Fruit fly (Drosophila melanogaster) whole organism, embryonic: ENCODE results near the gene ppk13.

Experiments used
- Abd-B ChIP-seq: fragments of 200-800 bp; sonication (Bioruptor generic); optimal IDR thresholded peaks from 2 replicates; lab custom pipeline; 2018; ENCODE audit warnings: missing biosample characterization, mild to moderate bottlenecking, missing genetic modification characterization, moderate library complexity
- Ada2b ChIP-seq: fragments of 200-800 bp; sonication (Bioruptor generic); IDR thresholded peaks from 2 replicates; pipeline ENCODE4 v1.3.6; 2022; ENCODE audit warnings: missing biosample characterization, missing genetic modification characterization
- Atf6 ChIP-seq: fragments of 200-800 bp; sonication (Bioruptor generic); IDR thresholded peaks from 2 replicates; pipeline ENCODE4 v1.3.6; 2022; ENCODE audit warnings: missing biosample characterization, missing genetic modification characterization
- Bdp1 ChIP-seq: fragments of 200-800 bp; sonication (Bioruptor generic); optimal IDR thresholded peaks from 3 replicates; lab custom pipeline; 2016; ENCODE audit warnings: missing biosample characterization, missing genetic modification characterization
- Blimp-1 ChIP-seq: fragments of 200-800 bp; sonication (Bioruptor generic); optimal IDR thresholded peaks from 3 replicates; lab custom pipeline; 2018; ENCODE audit warnings: missing biosample characterization, missing genetic modification characterization, mild to moderate bottlenecking, moderate library complexity, missing genetic modification reagents
- BtbVII ChIP-seq: fragments of 200-800 bp; sonication (Bioruptor generic); optimal IDR thresholded peaks from 3 replicates; lab custom pipeline; 2017; ENCODE audit warnings: missing biosample characterization, mild to moderate bottlenecking, missing genetic modification characterization
- CG1024 ChIP-seq: fragments of 200-800 bp; sonication (Bioruptor generic); IDR thresholded peaks from 2 replicates; pipeline ENCODE4 v1.3.6; 2022; ENCODE audit warnings: missing biosample characterization, missing genetic modification characterization
- CG10565 ChIP-seq: fragments of 200-800 bp; sonication (Bioruptor generic); optimal IDR thresholded peaks from 3 replicates; lab custom pipeline; 2016; ENCODE audit warnings: missing biosample characterization, mild to moderate bottlenecking, missing genetic modification characterization
- CG10654 ChIP-seq: fragments of 200-800 bp; sonication (Bioruptor generic); optimal IDR thresholded peaks from 2 replicates; lab custom pipeline; 2016; ENCODE audit warnings: missing biosample characterization, missing genetic modification characterization
- CG10959 ChIP-seq: fragments of 200-800 bp; sonication (Bioruptor generic); IDR thresholded peaks from 2 replicates; pipeline ENCODE4 v1.3.6; 2022; ENCODE audit warnings: missing biosample characterization, missing genetic modification characterization
- CG11093 ChIP-seq: fragments of 200-800 bp; sonication (Bioruptor generic); IDR thresholded peaks from 3 replicates; pipeline ENCODE4 v1.3.6; 2022; ENCODE audit warnings: missing biosample characterization, missing genetic modification characterization
- CG12071 ChIP-seq: fragments of 200-800 bp; sonication (Bioruptor generic); optimal IDR thresholded peaks from 3 replicates; lab custom pipeline; 2018; ENCODE audit warnings: missing biosample characterization, mild to moderate bottlenecking, missing genetic modification characterization
- CG13775 ChIP-seq: fragments of 200-800 bp; sonication (Bioruptor generic); optimal IDR thresholded peaks from 3 replicates; lab custom pipeline; 2017; ENCODE audit warnings: missing biosample characterization, mild to moderate bottlenecking, missing genetic modification characterization
- CG1529 ChIP-seq: fragments of 200-800 bp; sonication (Bioruptor generic); optimal IDR thresholded peaks from 3 replicates; lab custom pipeline; 2018; ENCODE audit warnings: missing biosample characterization, missing genetic modification characterization
- CG18619 ChIP-seq: fragments of 200-800 bp; sonication (Bioruptor generic); optimal IDR thresholded peaks from 3 replicates; lab custom pipeline; 2017; ENCODE audit warnings: missing biosample characterization, mild to moderate bottlenecking, missing genetic modification characterization
- CG2875 ChIP-seq: fragments of 200-800 bp; sonication (Bioruptor generic); optimal IDR thresholded peaks from 2 replicates; lab custom pipeline; 2017; ENCODE audit warnings: missing biosample characterization, mild to moderate bottlenecking, missing genetic modification characterization, missing genetic modification reagents
- CG2889 ChIP-seq: fragments of 200-800 bp; sonication (Bioruptor generic); IDR thresholded peaks from 3 replicates; pipeline ENCODE4 v1.3.6; 2022; ENCODE audit warnings: missing biosample characterization, missing genetic modification characterization
- CG31441 ChIP-seq: fragments of 200-800 bp; sonication (Bioruptor generic); IDR thresholded peaks from 2 replicates; pipeline ENCODE4 v1.3.6; 2022; ENCODE audit warnings: missing biosample characterization, missing genetic modification characterization
- CG34224 ChIP-seq: fragments of 200-800 bp; sonication (Bioruptor generic); IDR thresholded peaks from 3 replicates; pipeline ENCODE4 v1.3.6; 2022; ENCODE audit warnings: missing biosample characterization, missing genetic modification characterization; ENCODE audit not compliant: partially characterized antibody
- CG4820 ChIP-seq: fragments of 200-800 bp; sonication (Bioruptor generic); optimal IDR thresholded peaks from 3 replicates; lab custom pipeline; 2016; ENCODE audit warnings: missing biosample characterization, missing genetic modification characterization
- CG4854 ChIP-seq: fragments of 200-800 bp; sonication (Bioruptor generic); optimal IDR thresholded peaks from 2 replicates; lab custom pipeline; 2016; ENCODE audit warnings: missing biosample characterization, missing genetic modification characterization, inconsistent platforms
- CG5245 ChIP-seq: fragments of 200-800 bp; sonication (Bioruptor generic); optimal IDR thresholded peaks from 3 replicates; lab custom pipeline; 2016; ENCODE audit warnings: missing biosample characterization, missing genetic modification characterization
- CG7271 ChIP-seq: fragments of 200-800 bp; sonication (Bioruptor generic); optimal IDR thresholded peaks from 2 replicates; lab custom pipeline; 2018; ENCODE audit warnings: missing biosample characterization, mild to moderate bottlenecking, missing genetic modification characterization, moderate library complexity
- CG9797 ChIP-seq: fragments of 200-800 bp; sonication (Bioruptor generic); optimal IDR thresholded peaks from 3 replicates; lab custom pipeline; 2018; ENCODE audit warnings: missing biosample characterization, mild to moderate bottlenecking, missing genetic modification characterization
- Chrac-16 ChIP-seq: fragments of 200-800 bp; sonication (Bioruptor generic); optimal IDR thresholded peaks from 3 replicates; lab custom pipeline; 2016; ENCODE audit warnings: missing biosample characterization, missing genetic modification characterization
- Dref ChIP-seq: fragments of 200-800 bp; sonication (Bioruptor generic); IDR thresholded peaks from 2 replicates; pipeline ENCODE4 v1.3.6; 2022; ENCODE audit warnings: missing biosample characterization, missing genetic modification characterization
- ERR ChIP-seq: fragments of 200-800 bp; sonication (Bioruptor generic); optimal IDR thresholded peaks from 2 replicates; lab custom pipeline; 2016; ENCODE audit warnings: missing biosample characterization, missing genetic modification characterization
- HLH4C ChIP-seq: fragments of 200-800 bp; sonication (Bioruptor generic); IDR thresholded peaks from 3 replicates; pipeline ENCODE4 v1.3.6; 2022; ENCODE audit warnings: missing biosample characterization, missing genetic modification characterization; ENCODE audit not compliant: partially characterized antibody
- Hand ChIP-seq: fragments of 200-800 bp; sonication (Bioruptor generic); optimal IDR thresholded peaks from 2 replicates; lab custom pipeline; 2017; ENCODE audit warnings: mild to moderate bottlenecking, missing biosample characterization, missing genetic modification reagents, missing genetic modification characterization
- Hmx ChIP-seq: fragments of 200-800 bp; sonication (Bioruptor generic); optimal IDR thresholded peaks from 2 replicates; lab custom pipeline; 2016; ENCODE audit warnings: missing biosample characterization, missing genetic modification characterization
- Hsf ChIP-seq: fragments of 200-800 bp; sonication (Bioruptor generic); optimal IDR thresholded peaks from 3 replicates; lab custom pipeline; 2016; ENCODE audit warnings: missing biosample characterization, missing genetic modification characterization
- Sin3A ChIP-seq: fragments of >200 bp; optimal IDR thresholded peaks from 2 replicates; lab custom pipeline; 2018
- Stat92E ChIP-seq, 3 experiments: fragments of >200 bp in 2 of 3; fragments of 200-800 bp in 1 of 3; sonication (Bioruptor generic) in 1 of 3; optimal IDR thresholded peaks; 2 replicates each; lab custom pipeline; 2017 to 2019; ENCODE audit warnings: missing biosample characterization in 3 of 3, missing genetic modification characterization in 3 of 3, mild to moderate bottlenecking in 1 of 3, moderate library complexity in 1 of 3
- TFAM ChIP-seq: fragments of 200-800 bp; sonication (Bioruptor generic); optimal IDR thresholded peaks from 2 replicates; lab custom pipeline; 2017; ENCODE audit warnings: missing biosample characterization, missing genetic modification characterization, inconsistent platforms
- Usf ChIP-seq: fragments of 200-800 bp; sonication (Bioruptor generic); optimal IDR thresholded peaks from 2 replicates; lab custom pipeline; 2017; ENCODE audit warnings: missing genotype, missing biosample characterization, missing genetic modification characterization
- Vsx1 ChIP-seq: fragments of 200-800 bp; sonication (Bioruptor generic); optimal IDR thresholded peaks from 2 replicates; lab custom pipeline; 2017; ENCODE audit warnings: missing biosample characterization, mild to moderate bottlenecking, missing genetic modification characterization, missing genetic modification reagents
- Xbp1 ChIP-seq: fragments of 200-800 bp; sonication (Bioruptor generic); optimal IDR thresholded peaks from 3 replicates; lab custom pipeline; 2016; ENCODE audit warnings: missing biosample characterization, mild to moderate bottlenecking, missing genetic modification characterization
- ac ChIP-seq: fragments of 200-800 bp; sonication (Bioruptor generic); optimal IDR thresholded peaks from 3 replicates; lab custom pipeline; 2017; ENCODE audit warnings: missing biosample characterization, mild to moderate bottlenecking, missing genetic modification characterization
- croc ChIP-seq: fragments of 200-800 bp; sonication (Bioruptor generic); conservative IDR thresholded peaks from 3 replicates; pipeline ENCODE4 v1.3.6; 2022; ENCODE audit warnings: missing biosample characterization, missing genetic modification characterization
- disco-r ChIP-seq: fragments of 200-800 bp; sonication (Bioruptor generic); optimal IDR thresholded peaks from 2 replicates; lab custom pipeline; 2016; ENCODE audit warnings: missing biosample characterization, missing genetic modification characterization
- eve ChIP-seq, 2 experiments: fragments of >200 bp; optimal IDR thresholded peaks; 2 replicates each; lab custom pipeline; 2017; ENCODE audit warnings: missing biosample characterization in 2 of 2, missing genetic modification characterization in 2 of 2
- gfzf ChIP-seq: fragments of 200-800 bp; sonication (Bioruptor generic); optimal IDR thresholded peaks from 2 replicates; lab custom pipeline; 2016; ENCODE audit warnings: missing biosample characterization, mild to moderate bottlenecking, missing genetic modification characterization, moderate library complexity
- h ChIP-seq: fragments of >200 bp; optimal IDR thresholded peaks from 2 replicates; lab custom pipeline; 2017
- her ChIP-seq: fragments of 200-800 bp; sonication (Bioruptor generic); optimal IDR thresholded peaks from 2 replicates; lab custom pipeline; 2016; ENCODE audit warnings: missing biosample characterization, missing genetic modification characterization
- lilli ChIP-seq: fragments of 200-800 bp; sonication (Bioruptor generic); optimal IDR thresholded peaks from 3 replicates; lab custom pipeline; 2016; ENCODE audit warnings: missing biosample characterization, missing genetic modification characterization
- nau ChIP-seq: fragments of 200-800 bp; sonication (Bioruptor generic); optimal IDR thresholded peaks from 3 replicates; lab custom pipeline; 2017; ENCODE audit warnings: missing biosample characterization, mild to moderate bottlenecking, missing genetic modification characterization, missing genetic modification reagents
- org-1 ChIP-seq: fragments of 200-800 bp; sonication (Bioruptor generic); optimal IDR thresholded peaks from 2 replicates; lab custom pipeline; 2017; ENCODE audit warnings: missing biosample characterization, missing genetic modification characterization
- tap ChIP-seq: fragments of 200-800 bp; optimal IDR thresholded peaks from 3 replicates; lab custom pipeline; 2019; ENCODE audit warnings: missing biosample characterization, mild to moderate bottlenecking, missing genetic modification characterization, moderate library complexity
- vnd ChIP-seq: fragments of 200-800 bp; sonication (Bioruptor generic); IDR thresholded peaks from 3 replicates; pipeline ENCODE4 v1.3.6; 2022; ENCODE audit warnings: missing biosample characterization, missing genetic modification characterization; ENCODE audit not compliant: partially characterized antibody
- vvl ChIP-seq: fragments of 200-800 bp; sonication (Bioruptor generic); IDR thresholded peaks from 2 replicates; pipeline ENCODE4 v1.3.6; 2022; ENCODE audit warnings: missing biosample characterization, missing genetic modification characterization
- zen ChIP-seq: fragments of 200-800 bp; sonication (Bioruptor generic); optimal IDR thresholded peaks from 3 replicates; lab custom pipeline; 2018; ENCODE audit warnings: missing biosample characterization, mild to moderate bottlenecking, missing genetic modification characterization, moderate library complexity
- zfh2 ChIP-seq: fragments of 200-800 bp; sonication (Bioruptor generic); optimal IDR thresholded peaks from 2 replicates; lab custom pipeline; 2016; ENCODE audit warnings: missing biosample characterization, missing genetic modification characterization

The ppk13 gene

DNA sequence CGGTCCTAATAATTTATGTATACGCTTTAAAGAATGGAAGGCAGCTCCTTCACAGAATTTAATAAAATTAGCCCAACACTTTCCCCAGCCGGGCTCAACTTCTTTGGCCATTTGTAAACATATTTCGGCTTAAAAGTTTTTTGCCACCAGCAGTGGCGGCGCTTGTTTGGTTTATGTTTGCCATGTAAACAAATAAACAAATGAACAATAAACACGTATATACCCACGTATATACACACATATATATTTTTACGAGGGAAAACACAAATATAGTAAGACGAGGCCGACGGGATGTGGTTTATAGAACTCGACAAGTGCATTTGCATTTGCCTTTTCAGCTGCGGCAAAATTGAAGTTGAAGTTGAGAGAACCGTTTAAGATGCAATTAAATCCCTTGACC lies 50.8 kb downstream of the ppk13 start (continued):
- TF ChIP-seq Stat92E (GFP tag; optimal IDR thresholded peaks at IDR 0.05; lab: Kevin White, UChicago) (no peak), ERR (GFP tag; lab: Kevin White, UChicago) (no peak), CG13775 (no peak), Xbp1 (no peak), org-1 (GFP tag; lab: Kevin White, UChicago) (no peak), CG1024 (GFP tag; lab: Robert Waterston, UW) (no peak), CG9797 (GFP tag; lab: Kevin White, UChicago) (no peak), Abd-B (GFP tag; lab: Kevin White, UChicago) (no peak), CG2875 (GFP tag; lab: Kevin White, UChicago) (peak; percentile 40), Hmx (no peak), CG11093 (GFP tag; lab: Robert Waterston, UW) (no peak; the same call in 2 of the 3 replicates), CG10565 (no peak), vvl (GFP tag; lab: Robert Waterston, UW) (no peak), Blimp-1 (peak; percentile 77), disco-r (GFP tag; lab: Kevin White, UChicago) (no peak), h (lab: Kevin White, UChicago) (no peak), zen (peak; percentile 77), Vsx1 (GFP tag; lab: Kevin White, UChicago) (no peak), CG2889 (GFP tag; lab: Robert Waterston, UW) (no peak), CG5245 (no peak), lilli (GFP tag; lab: Kevin White, UChicago) (no peak), CG10654 (no peak), CG7271 (tag; lab: Kevin White, UChicago) (peak; percentile 88), her (no peak), CG34224 (GFP tag; lab: Robert Waterston, UW) (no peak), HLH4C (GFP tag; lab: Robert Waterston, UW) (no peak), vnd (no peak), CG10959 (GFP tag; lab: Robert Waterston, UW) (no peak), CG4820 (GFP tag; lab: Kevin White, UChicago) (no peak), Bdp1 (GFP tag; lab: Kevin White, UChicago) (no peak), Chrac-16 (no peak), BtbVII (GFP tag; lab: Kevin White, UChicago) (peak; percentile 75), Usf (no peak), Sin3A (lab: Kevin White, UChicago) (no peak), ac (GFP tag; lab: Kevin White, UChicago) (peak; percentile 39), eve (GFP tag; optimal IDR thresholded peaks at IDR 0.05; lab: Kevin White, UChicago) (no peak), tap (tag; lab: Kevin White, UChicago) (peak; percentile 62), CG1529 (GFP tag; lab: Kevin White, UChicago) (no peak), CG18619 (no peak), Atf6 (GFP tag; lab: Robert Waterston, UW) (no peak), gfzf (GFP tag; lab: Kevin White, UChicago) (no peak), Dref (GFP tag; lab: Robert Waterston, UW) (no peak), CG12071 (GFP tag; lab: Kevin White, UChicago) (peak; percentile 84), Ada2b (GFP tag; lab: Robert Waterston, UW) (no peak), CG31441 (peak; percentile 50; the same call in 1 of the 2 replicates), CG4854 (GFP tag; lab: Kevin White, UChicago) (no peak), Hand (no peak), croc (no peak), nau (peak; percentile 73), zfh2 (GFP tag; lab: Kevin White, UChicago) (no peak), Hsf (no peak), TFAM (GFP tag; lab: Kevin White, UChicago) (no peak)
